Worm (Caenorhabditis elegans) whole organism, L4/young adult: ENCODE measurements around the gene ran-3.

Experiments used
- W03F9.2 ChIP-seq: fragments of 150-350 bp; optimal IDR thresholded peaks from 2 replicates; lab custom pipeline; 2014; ENCODE audit warnings: missing biosample characterization, missing genetic modification characterization
- dao-5 ChIP-seq: sonication (generic microtip); optimal IDR thresholded peaks from 2 replicates; lab custom pipeline; 2016; ENCODE audit warnings: missing genotype, missing genetic modification characterization, moderate library complexity, missing compliant biosample characterization
- him-1 ChIP-seq: sonication (generic microtip); optimal IDR thresholded peaks from 2 replicates; lab custom pipeline; 2016; ENCODE audit warnings: missing genotype, missing genetic modification reagents, missing genetic modification characterization, missing compliant biosample characterization

ran-3 gene

DNA sequence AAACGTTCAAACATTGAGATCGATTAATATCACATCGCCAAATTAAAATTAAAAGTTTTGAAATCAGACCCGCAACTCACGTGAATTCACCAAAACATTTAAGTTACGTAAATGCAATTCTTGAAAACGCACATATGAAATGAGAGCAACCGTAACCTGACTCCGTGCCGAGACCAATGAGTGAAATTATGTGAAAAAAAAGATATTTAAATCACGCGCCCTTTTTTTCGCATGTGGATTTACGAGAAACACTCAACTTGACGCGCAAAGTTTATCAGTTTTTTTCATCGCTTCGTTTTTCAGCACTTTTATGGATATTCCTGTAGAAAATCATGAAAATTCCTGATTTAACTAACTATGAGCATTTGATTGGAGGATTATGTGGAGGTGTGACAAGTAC is 48.8 kb downstream of the ran-3 start, which contains the start of the genes gei-14 and slc-25A32:
Gene gei-14, minus strand, starts transcription at position 175 of the 400 bp plus-strand sequence.
Gene slc-25A32, plus strand, starts transcription at position 242 of the 400 bp plus-strand sequence.
- TF ChIP-seq W03F9.2 (peak; percentile 62), him-1 (no peak), dao-5 (tag; lab: Kevin White, UChicago) (no peak)

DNA sequence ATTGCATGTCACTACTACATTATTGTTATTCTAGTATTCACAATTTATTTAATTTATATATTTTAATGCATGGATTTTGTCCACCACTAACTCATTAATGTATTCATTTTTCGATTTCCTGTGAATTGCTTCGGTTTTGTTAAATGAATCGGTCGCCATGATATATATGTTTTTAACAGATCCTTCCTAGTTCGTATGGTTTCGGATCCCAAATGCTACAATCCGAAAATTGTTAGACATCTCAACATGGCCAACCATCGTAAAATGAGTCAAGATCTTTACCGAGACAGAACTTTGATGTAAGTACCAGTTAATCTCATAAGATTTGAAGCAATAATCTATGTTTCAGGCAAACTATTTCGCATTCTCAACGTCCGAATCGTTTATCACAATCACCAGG is 51.8 kb downstream of the ran-3 start:
- TF ChIP-seq dao-5 (tag; lab: Kevin White, UChicago), result no peak
- no peak for TF ChIP-seq him-1
- no peak for TF ChIP-seq W03F9.2
